Fruit fly (Drosophila melanogaster) whole organism, embryonic: ENCODE results near the gene CG15537.

Experiments
- Bdp1 ChIP-seq: fragments of 200-800 bp; sonication (Bioruptor generic); optimal IDR thresholded peaks from 3 replicates; lab custom pipeline; 2016; ENCODE audit warnings: missing biosample characterization, missing genetic modification characterization
- CG10321 ChIP-seq: fragments of 200-800 bp; sonication (Bioruptor generic); IDR thresholded peaks from 2 replicates; pipeline ENCODE4 v1.3.6; 2022; ENCODE audit warnings: missing biosample characterization, missing genetic modification characterization
- CG12299 ChIP-seq: fragments of 200-800 bp; sonication (Bioruptor generic); optimal IDR thresholded peaks from 2 replicates; lab custom pipeline; 2018; ENCODE audit warnings: missing biosample characterization, mild to moderate bottlenecking, missing genetic modification characterization
- CG12942 ChIP-seq: fragments of 200-800 bp; sonication (Bioruptor generic); optimal IDR thresholded peaks from 3 replicates; lab custom pipeline; 2016; ENCODE audit warnings: missing biosample characterization, missing genetic modification characterization
- CG13624 ChIP-seq: fragments of 200-800 bp; sonication (Bioruptor generic); optimal IDR thresholded peaks from 2 replicates; lab custom pipeline; 2016; ENCODE audit warnings: missing biosample characterization, missing genetic modification characterization
- CG1603 ChIP-seq: fragments of 200-800 bp; sonication (Bioruptor generic); optimal IDR thresholded peaks from 2 replicates; lab custom pipeline; 2019; ENCODE audit warnings: missing biosample characterization, mild to moderate bottlenecking, missing genetic modification characterization, moderate library complexity
- CG16863 ChIP-seq: fragments of 200-800 bp; sonication (Bioruptor generic); optimal IDR thresholded peaks from 3 replicates; lab custom pipeline; 2016; ENCODE audit warnings: missing biosample characterization, missing genetic modification characterization
- CG2202 ChIP-seq: fragments of 200-800 bp; sonication (Bioruptor generic); optimal IDR thresholded peaks from 2 replicates; lab custom pipeline; 2018; ENCODE audit warnings: missing biosample characterization, mild to moderate bottlenecking, missing genetic modification characterization
- CG2678 ChIP-seq: fragments of 200-800 bp; sonication (Bioruptor generic); optimal IDR thresholded peaks from 3 replicates; lab custom pipeline; 2019; ENCODE audit warnings: missing biosample characterization, mild to moderate bottlenecking, missing genetic modification characterization, moderate library complexity
- CG3163 ChIP-seq: fragments of 200-800 bp; sonication (Bioruptor generic); optimal IDR thresholded peaks from 3 replicates; lab custom pipeline; 2016; ENCODE audit warnings: missing biosample characterization, missing genetic modification characterization
- CG33557 ChIP-seq: fragments of 200-800 bp; sonication (Bioruptor generic); optimal IDR thresholded peaks from 2 replicates; lab custom pipeline; 2019; ENCODE audit warnings: missing biosample characterization, mild to moderate bottlenecking, missing genetic modification characterization, moderate library complexity
- CG3407 ChIP-seq: fragments of 200-800 bp; sonication (Bioruptor generic); optimal IDR thresholded peaks from 2 replicates; lab custom pipeline; 2018; ENCODE audit warnings: missing biosample characterization, mild to moderate bottlenecking, missing genetic modification characterization
- CG4617 ChIP-seq: fragments of 200-800 bp; sonication (Bioruptor generic); optimal IDR thresholded peaks from 3 replicates; lab custom pipeline; 2016; ENCODE audit warnings: missing biosample characterization, missing genetic modification characterization, borderline replicate concordance
- CG4707 ChIP-seq: fragments of 200-800 bp; sonication (Bioruptor generic); optimal IDR thresholded peaks from 2 replicates; lab custom pipeline; 2018; ENCODE audit warnings: missing biosample characterization, mild to moderate bottlenecking, missing genetic modification characterization, moderate library complexity
- CG6175 ChIP-seq: fragments of 200-800 bp; sonication (Bioruptor generic); IDR thresholded peaks from 3 replicates; pipeline ENCODE4 v1.3.6; 2022; ENCODE audit warnings: missing biosample characterization, missing genetic modification characterization
- CG6683 ChIP-seq: fragments of 200-800 bp; sonication (Bioruptor generic); optimal IDR thresholded peaks from 2 replicates; lab custom pipeline; 2017; ENCODE audit warnings: missing biosample characterization, mild to moderate bottlenecking, missing genetic modification characterization, missing genetic modification reagents
- CG6813 ChIP-seq: fragments of 200-800 bp; sonication (Bioruptor generic); optimal IDR thresholded peaks from 2 replicates; lab custom pipeline; 2017; ENCODE audit warnings: missing biosample characterization, missing genetic modification characterization, mild to moderate bottlenecking, moderate library complexity, missing genetic modification reagents
- CG8089 ChIP-seq: fragments of 200-800 bp; sonication (Bioruptor generic); optimal IDR thresholded peaks from 3 replicates; lab custom pipeline; 2016; ENCODE audit warnings: missing biosample characterization, missing genetic modification characterization
- CG8944 ChIP-seq: fragments of 200-800 bp; sonication (Bioruptor generic); optimal IDR thresholded peaks from 3 replicates; lab custom pipeline; 2016; ENCODE audit warnings: missing biosample characterization, missing genetic modification characterization
- CG9215 ChIP-seq: fragments of 200-800 bp; sonication (Bioruptor generic); IDR thresholded peaks from 2 replicates; pipeline ENCODE4 v1.3.6; 2022; ENCODE audit warnings: missing biosample characterization, missing genetic modification characterization
- Dip2 ChIP-seq: fragments of 200-800 bp; sonication (Bioruptor generic); IDR thresholded peaks from 2 replicates; pipeline ENCODE4 v1.3.6; 2022; ENCODE audit warnings: missing biosample characterization, missing genetic modification characterization
- E2f2 ChIP-seq: fragments of 200-800 bp; sonication (Bioruptor generic); IDR thresholded peaks from 2 replicates; pipeline ENCODE4 v1.3.6; 2022; ENCODE audit warnings: missing biosample characterization, missing genetic modification characterization
- GATAe ChIP-seq: fragments of 200-800 bp; sonication (Bioruptor generic); conservative IDR thresholded peaks from 2 replicates; pipeline ENCODE4 v1.3.6; 2022; ENCODE audit warnings: missing biosample characterization, missing genetic modification characterization
- H15 ChIP-seq: fragments of 200-800 bp; sonication (Bioruptor generic); IDR thresholded peaks from 3 replicates; pipeline ENCODE4 v1.3.6; 2022; ENCODE audit warnings: missing biosample characterization, missing genetic modification characterization
- Hr3 ChIP-seq: fragments of 200-800 bp; sonication (Bioruptor generic); optimal IDR thresholded peaks from 3 replicates; lab custom pipeline; 2016; ENCODE audit warnings: missing biosample characterization, missing genetic modification characterization
- MTF-1 ChIP-seq: fragments of 200-800 bp; sonication (Bioruptor generic); optimal IDR thresholded peaks from 2 replicates; lab custom pipeline; 2018; ENCODE audit warnings: missing biosample characterization, mild to moderate bottlenecking, missing genetic modification characterization, borderline replicate concordance
- NC2β ChIP-seq: fragments of 200-800 bp; sonication (Bioruptor generic); optimal IDR thresholded peaks from 2 replicates; lab custom pipeline; 2016; ENCODE audit warnings: missing biosample characterization, missing genetic modification characterization
- NFAT ChIP-seq: fragments of 200-800 bp; sonication (Bioruptor generic); IDR thresholded peaks from 2 replicates; pipeline ENCODE4 v1.3.6; 2022; ENCODE audit warnings: missing biosample characterization, missing genetic modification characterization
- Scr ChIP-seq: fragments of 200-800 bp; sonication (Bioruptor generic); IDR thresholded peaks from 2 replicates; pipeline ENCODE4 v1.3.6; 2022; ENCODE audit warnings: missing biosample characterization, missing genetic modification characterization; ENCODE audit not compliant: partially characterized antibody
- Taf1 ChIP-seq: fragments of 200-800 bp; sonication (Bioruptor generic); IDR thresholded peaks from 2 replicates; pipeline ENCODE4 v1.3.6; 2022; ENCODE audit warnings: missing biosample characterization, missing genetic modification characterization
- Trl ChIP-seq, 3 experiments: fragments of >200 bp in 2 of 3; fragments of 200-800 bp in 1 of 3; sonication (Bioruptor generic) in 1 of 3; optimal IDR thresholded peaks; 2 replicates in 1 of 3; 3 replicates in 2 of 3; lab custom pipeline; 2016 to 2017; ENCODE audit warnings: missing biosample characterization in 1 of 3, missing genetic modification characterization in 1 of 3
- cato ChIP-seq: fragments of 200-800 bp; sonication (Bioruptor generic); optimal IDR thresholded peaks from 2 replicates; lab custom pipeline; 2016; ENCODE audit warnings: missing biosample characterization, missing genetic modification characterization, borderline replicate concordance
- dimm ChIP-seq: fragments of 200-800 bp; sonication (Bioruptor generic); IDR thresholded peaks from 2 replicates; pipeline ENCODE4 v1.3.6; 2022; ENCODE audit warnings: missing biosample characterization, missing genetic modification characterization
- dmrt99B ChIP-seq: fragments of 200-800 bp; sonication (Bioruptor generic); optimal IDR thresholded peaks from 2 replicates; lab custom pipeline; 2018; ENCODE audit warnings: missing biosample characterization, mild to moderate bottlenecking, missing genetic modification characterization, moderate library complexity
- dpn ChIP-seq, 2 experiments: fragments of 200-800 bp; sonication (Bioruptor generic); optimal IDR thresholded peaks; 3 replicates each; lab custom pipeline; 2016; ENCODE audit warnings: missing biosample characterization in 2 of 2, missing genetic modification characterization in 2 of 2
- en ChIP-seq: fragments of 200-800 bp; sonication (Bioruptor generic); optimal IDR thresholded peaks from 2 replicates; lab custom pipeline; 2016; ENCODE audit warnings: missing biosample characterization, missing genetic modification characterization
- gcm2 ChIP-seq: fragments of 200-800 bp; sonication (Bioruptor generic); optimal IDR thresholded peaks from 2 replicates; lab custom pipeline; 2016; ENCODE audit warnings: missing biosample characterization, missing genetic modification characterization
- gsb ChIP-seq: fragments of 200-800 bp; sonication (Bioruptor generic); IDR thresholded peaks from 2 replicates; pipeline ENCODE4 v1.3.6; 2022; ENCODE audit warnings: missing biosample characterization, missing genetic modification characterization
- h ChIP-seq: fragments of >200 bp; optimal IDR thresholded peaks from 2 replicates; lab custom pipeline; 2017
- lov ChIP-seq, 2 experiments: fragments of 200-800 bp in 1 of 2; fragments of >200 bp in 1 of 2; sonication (Bioruptor generic) in 1 of 2; IDR thresholded peaks in 1 of 2; optimal IDR thresholded peaks in 1 of 2; 2 replicates in 1 of 2; 3 replicates in 1 of 2; pipeline versions ENCODE4 v1.3.6 to Lab custom; 2017 to 2022; ENCODE audit warnings: missing biosample characterization in 1 of 2, missing genetic modification characterization in 1 of 2
- nerfin-2 ChIP-seq: fragments of 200-800 bp; sonication (Bioruptor generic); IDR thresholded peaks from 2 replicates; pipeline ENCODE4 v1.3.6; 2022; ENCODE audit warnings: missing biosample characterization, missing genetic modification characterization; ENCODE audit not compliant: partially characterized antibody
- org-1 ChIP-seq: fragments of 200-800 bp; sonication (Bioruptor generic); optimal IDR thresholded peaks from 2 replicates; lab custom pipeline; 2017; ENCODE audit warnings: missing biosample characterization, missing genetic modification characterization
- peb ChIP-seq: fragments of 200-800 bp; sonication (Bioruptor generic); IDR thresholded peaks from 2 replicates; pipeline ENCODE4 v1.3.6; 2022; ENCODE audit warnings: missing biosample characterization, missing genetic modification characterization
- pho ChIP-seq: fragments of 200-800 bp; sonication (Bioruptor generic); optimal IDR thresholded peaks from 2 replicates; lab custom pipeline; 2016; ENCODE audit warnings: missing biosample characterization, missing genetic modification characterization
- psq ChIP-seq: fragments of 200-800 bp; sonication (Bioruptor generic); optimal IDR thresholded peaks from 2 replicates; lab custom pipeline; 2017; ENCODE audit warnings: missing biosample characterization, missing genetic modification characterization
- row ChIP-seq: fragments of 200-800 bp; sonication (Bioruptor generic); IDR thresholded peaks from 3 replicates; pipeline ENCODE4 v1.3.6; 2022; ENCODE audit warnings: missing biosample characterization, missing genetic modification characterization
- sim ChIP-seq: fragments of 200-800 bp; sonication (Bioruptor generic); IDR thresholded peaks from 2 replicates; pipeline ENCODE4 v1.3.6; 2022; ENCODE audit warnings: missing biosample characterization, missing genetic modification characterization
- sr ChIP-seq: fragments of 200-800 bp; sonication (Bioruptor generic); IDR thresholded peaks from 3 replicates; pipeline ENCODE4 v1.3.6; 2022; ENCODE audit warnings: missing biosample characterization, missing genetic modification characterization
- sug ChIP-seq: fragments of 200-800 bp; optimal IDR thresholded peaks from 2 replicates; lab custom pipeline; 2019; ENCODE audit warnings: missing biosample characterization, mild to moderate bottlenecking, missing genetic modification characterization, moderate library complexity
- ttk ChIP-seq: fragments of 200-800 bp; sonication (Bioruptor generic); IDR thresholded peaks from 2 replicates; pipeline ENCODE4 v2.1.2; 2022; ENCODE audit warnings: missing biosample characterization, missing genetic modification characterization

Gene CG15537

DNA sequence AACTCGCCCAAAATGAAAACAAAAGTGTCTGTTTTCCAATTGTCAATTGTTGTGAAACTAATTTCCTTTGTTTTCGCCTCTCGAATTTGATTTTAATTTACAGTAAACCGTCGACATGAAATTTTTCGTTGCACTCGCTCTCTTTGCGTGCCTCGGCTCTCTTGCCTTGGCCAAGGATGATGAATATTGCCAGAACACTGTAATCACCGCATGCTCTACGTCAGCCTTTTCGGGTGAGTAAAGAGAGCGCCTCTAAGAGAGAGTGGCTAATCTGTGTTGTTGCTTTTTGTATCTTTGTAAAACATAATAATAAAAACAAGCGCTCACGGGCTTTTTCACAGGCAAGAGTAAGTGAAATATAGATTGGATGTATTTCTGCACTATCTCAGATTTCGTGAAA lies 54.3 kb downstream of the CG15537 start (continued):
- TF ChIP-seq nerfin-2 (GFP tag; lab: Robert Waterston, UW) (no peak), Bdp1 (GFP tag; lab: Kevin White, UChicago) (no peak), H15 (GFP tag; lab: Robert Waterston, UW) (no peak), h (lab: Kevin White, UChicago) (no peak), CG12299 (tag; lab: Kevin White, UChicago) (no peak), CG3163 (GFP tag; lab: Kevin White, UChicago) (peak; percentile 95), CG13624 (peak; percentile 9), CG16863 (GFP tag; lab: Kevin White, UChicago) (no peak), Scr (no peak), row (GFP tag; lab: Robert Waterston, UW) (no peak), MTF-1 (GFP tag; lab: Kevin White, UChicago) (peak; percentile 97), CG6175 (GFP tag; lab: Robert Waterston, UW) (no peak), dimm (no peak), Trl (optimal IDR thresholded peaks at IDR 0.05; lab: Kevin White, UChicago) (peak; percentile 93), Trl (GFP tag; optimal IDR thresholded peaks at IDR 0.05; lab: Kevin White, UChicago) (no peak), CG3407 (GFP tag; lab: Kevin White, UChicago) (no peak), GATAe (no peak), peb (GFP tag; lab: Robert Waterston, UW) (no peak), CG33557 (GFP tag; lab: Kevin White, UChicago) (no peak), Taf1 (GFP tag; lab: Robert Waterston, UW) (no peak), dmrt99B (tag; lab: Kevin White, UChicago) (no peak), CG4617 (GFP tag; lab: Kevin White, UChicago) (no peak), CG6813 (GFP tag; lab: Kevin White, UChicago) (no peak), CG6683 (GFP tag; lab: Kevin White, UChicago) (no peak), CG9215 (GFP tag; lab: Robert Waterston, UW) (no peak), CG4707 (no peak)

DNA sequence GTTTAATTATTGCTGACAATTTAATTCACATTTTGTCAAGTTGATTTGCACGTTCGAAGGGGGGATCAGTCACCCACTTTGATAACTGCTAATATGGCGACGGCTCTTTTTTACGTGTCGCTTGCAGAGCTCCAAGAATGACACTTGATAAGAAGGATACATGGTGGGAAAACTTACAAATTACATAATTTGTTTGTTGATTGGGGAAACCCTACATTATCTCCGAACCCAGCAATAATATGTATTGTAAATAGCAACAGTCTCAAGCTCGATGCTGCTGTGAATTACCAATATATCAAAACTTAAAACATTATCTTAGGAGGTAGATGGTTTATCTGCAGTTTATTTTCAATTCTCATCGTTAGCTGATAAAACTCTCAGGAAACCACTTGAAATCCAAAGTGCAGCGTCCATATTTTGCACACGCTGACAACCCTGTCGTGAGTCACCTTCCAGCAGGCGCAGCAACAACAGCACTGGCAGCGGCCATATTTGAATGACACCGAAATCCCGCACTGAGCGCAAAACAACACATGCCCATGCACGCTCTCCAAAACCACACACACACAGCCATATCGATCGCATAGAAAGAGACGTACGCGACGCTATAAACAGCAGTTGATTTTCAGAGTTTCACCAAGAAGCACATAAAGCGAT lies 55.1 kb downstream of the CG15537 start:
- peak; percentile 42; the same call in 1 of the 3 replicates for TF ChIP-seq sr
- TF ChIP-seq E2f2 (GFP tag; lab: Robert Waterston, UW): peak; percentile 67
- TF ChIP-seq cato (GFP tag; lab: Kevin White, UChicago): peak; percentile 96
- peak; percentile 94 for TF ChIP-seq NFAT (GFP tag; lab: Robert Waterston, UW)
- peak; percentile 58; the same call in 1 of the 2 replicates for TF ChIP-seq CG10321 (GFP tag; lab: Robert Waterston, UW)
- peak; percentile 98 for TF ChIP-seq CG2678 (tag; lab: Kevin White, UChicago)
- TF ChIP-seq CG2202: peak; percentile 78
- TF ChIP-seq gsb: peak; percentile 72
- TF ChIP-seq CG8944: peak; percentile 97
- TF ChIP-seq lov (optimal IDR thresholded peaks at IDR 0.05; lab: Kevin White, UChicago): no peak
- peak; percentile 86 for TF ChIP-seq lov (GFP tag; IDR thresholded peaks at IDR 0.05; lab: Robert Waterston, UW)
- peak; percentile 95 for TF ChIP-seq en (GFP tag; lab: Kevin White, UChicago)
- TF ChIP-seq CG1603 (tag; lab: Kevin White, UChicago): peak; percentile 92
- peak; percentile 98 for TF ChIP-seq Hr3
- peak; percentile 96 to 98 for TF ChIP-seq dpn (GFP tag; optimal IDR thresholded peaks at IDR 0.05; lab: Kevin White, UChicago)
- peak; percentile 77 for TF ChIP-seq psq (GFP tag; lab: Kevin White, UChicago)
- peak; percentile 98 for TF ChIP-seq org-1
- TF ChIP-seq gcm2 (GFP tag; lab: Kevin White, UChicago): peak; percentile 54
- TF ChIP-seq sim (GFP tag; lab: Robert Waterston, UW): peak; percentile 75
- peak; percentile 93 for TF ChIP-seq NC2β (GFP tag; lab: Kevin White, UChicago)
- TF ChIP-seq Dip2 (GFP tag; lab: Robert Waterston, UW): peak; percentile 51
- TF ChIP-seq sug (tag; lab: Kevin White, UChicago): peak; percentile 94
- peak; percentile 88 for TF ChIP-seq ttk (GFP tag; lab: Robert Waterston, UW)
- peak; percentile 98 for TF ChIP-seq pho (GFP tag; lab: Kevin White, UChicago)
- TF ChIP-seq CG12942 (GFP tag; lab: Kevin White, UChicago): peak; percentile 94
- TF ChIP-seq CG8089: peak; percentile 97
